Fruit fly (Drosophila melanogaster) whole organism, embryonic: ENCODE data around the gene CG8507.

Experiments used
- Adf1 ChIP-seq: fragments of 200-800 bp; sonication (Bioruptor generic); IDR thresholded peaks from 2 replicates; pipeline ENCODE4 v1.3.6; 2022; ENCODE audit warnings: missing biosample characterization, missing genetic modification characterization
- CG10267 ChIP-seq: fragments of 200-800 bp; sonication (Bioruptor generic); optimal IDR thresholded peaks from 2 replicates; lab custom pipeline; 2018; ENCODE audit warnings: missing biosample characterization, mild to moderate bottlenecking, missing genetic modification characterization, moderate library complexity
- CG11093 ChIP-seq: fragments of 200-800 bp; sonication (Bioruptor generic); IDR thresholded peaks from 3 replicates; pipeline ENCODE4 v1.3.6; 2022; ENCODE audit warnings: missing biosample characterization, missing genetic modification characterization
- CG12104 ChIP-seq: fragments of 200-800 bp; sonication (Bioruptor generic); optimal IDR thresholded peaks from 3 replicates; lab custom pipeline; 2016; ENCODE audit warnings: missing biosample characterization, missing genetic modification characterization
- CG14965 ChIP-seq: fragments of 200-800 bp; sonication (Bioruptor generic); optimal IDR thresholded peaks from 2 replicates; lab custom pipeline; 2016; ENCODE audit warnings: missing biosample characterization, missing genetic modification characterization, borderline replicate concordance
- CG15479 ChIP-seq: fragments of 200-800 bp; sonication (Bioruptor generic); optimal IDR thresholded peaks from 3 replicates; lab custom pipeline; 2019; ENCODE audit warnings: missing biosample characterization, mild to moderate bottlenecking, missing genetic modification characterization, moderate library complexity
- CG1602 ChIP-seq: fragments of 200-800 bp; sonication (Bioruptor generic); optimal IDR thresholded peaks from 3 replicates; lab custom pipeline; 2016; ENCODE audit warnings: missing biosample characterization, missing genetic modification characterization
- CG16813 ChIP-seq: fragments of 200-800 bp; sonication (Bioruptor generic); IDR thresholded peaks from 3 replicates; pipeline ENCODE4 v1.3.6; 2022; ENCODE audit warnings: missing biosample characterization, missing genetic modification characterization; ENCODE audit not compliant: partially characterized antibody
- CG16863 ChIP-seq: fragments of 200-800 bp; sonication (Bioruptor generic); optimal IDR thresholded peaks from 3 replicates; lab custom pipeline; 2016; ENCODE audit warnings: missing biosample characterization, missing genetic modification characterization
- CG17385 ChIP-seq: fragments of 200-800 bp; sonication (Bioruptor generic); optimal IDR thresholded peaks from 3 replicates; lab custom pipeline; 2018; ENCODE audit warnings: missing biosample characterization, mild to moderate bottlenecking, missing genetic modification characterization
- CG3281 ChIP-seq: fragments of 200-800 bp; sonication (Bioruptor generic); optimal IDR thresholded peaks from 3 replicates; lab custom pipeline; 2017; ENCODE audit warnings: missing biosample characterization, mild to moderate bottlenecking, missing genetic modification characterization
- CG34224 ChIP-seq: fragments of 200-800 bp; sonication (Bioruptor generic); IDR thresholded peaks from 3 replicates; pipeline ENCODE4 v1.3.6; 2022; ENCODE audit warnings: missing biosample characterization, missing genetic modification characterization; ENCODE audit not compliant: partially characterized antibody
- CG4328 ChIP-seq: fragments of 200-800 bp; sonication (Bioruptor generic); optimal IDR thresholded peaks from 3 replicates; lab custom pipeline; 2017; ENCODE audit warnings: missing biosample characterization, missing genetic modification reagents, missing genetic modification characterization
- CG6689 ChIP-seq: fragments of 200-800 bp; sonication (Bioruptor generic); IDR thresholded peaks from 2 replicates; pipeline ENCODE4 v1.3.6; 2022; ENCODE audit warnings: missing biosample characterization, missing genetic modification characterization
- CG6791 ChIP-seq: fragments of 200-800 bp; sonication (Bioruptor generic); IDR thresholded peaks from 3 replicates; pipeline ENCODE4 v1.3.6; 2022; ENCODE audit warnings: missing biosample characterization, missing genetic modification characterization; ENCODE audit not compliant: partially characterized antibody
- CG8388 ChIP-seq: fragments of 200-800 bp; sonication (Bioruptor generic); optimal IDR thresholded peaks from 2 replicates; lab custom pipeline; 2019; ENCODE audit warnings: missing biosample characterization, mild to moderate bottlenecking, missing genetic modification characterization, moderate library complexity
- CHES-1-like ChIP-seq: fragments of 200-800 bp; sonication (Bioruptor generic); optimal IDR thresholded peaks from 2 replicates; lab custom pipeline; 2016; ENCODE audit warnings: missing biosample characterization, missing genetic modification characterization
- Dad ChIP-seq: fragments of 200-800 bp; sonication (Bioruptor generic); optimal IDR thresholded peaks from 3 replicates; lab custom pipeline; 2016; ENCODE audit warnings: missing biosample characterization, missing genetic modification characterization
- Dbx ChIP-seq: fragments of 200-800 bp; sonication (Bioruptor generic); IDR thresholded peaks from 3 replicates; pipeline ENCODE4 v1.3.6; 2022; ENCODE audit warnings: missing biosample characterization, missing genetic modification characterization
- Dll ChIP-seq: fragments of 200-800 bp; sonication (Bioruptor generic); IDR thresholded peaks from 4 replicates; pipeline ENCODE4 v1.3.6; 2022; ENCODE audit warnings: missing biosample characterization, missing genetic modification characterization; ENCODE audit not compliant: partially characterized antibody
- ERR ChIP-seq: fragments of 200-800 bp; sonication (Bioruptor generic); optimal IDR thresholded peaks from 2 replicates; lab custom pipeline; 2016; ENCODE audit warnings: missing biosample characterization, missing genetic modification characterization
- Gug ChIP-seq: fragments of 200-800 bp; sonication (Bioruptor generic); IDR thresholded peaks from 4 replicates; pipeline ENCODE4 v1.3.6; 2022; ENCODE audit warnings: missing biosample characterization, missing genetic modification characterization
- Hey ChIP-seq: fragments of 200-800 bp; sonication (Bioruptor generic); optimal IDR thresholded peaks from 3 replicates; lab custom pipeline; 2018; ENCODE audit warnings: missing biosample characterization, mild to moderate bottlenecking, missing genetic modification characterization
- HmgZ ChIP-seq: fragments of 200-800 bp; sonication (Bioruptor generic); optimal IDR thresholded peaks from 2 replicates; lab custom pipeline; 2018; ENCODE audit warnings: missing biosample characterization, mild to moderate bottlenecking, missing genetic modification characterization
- Kr ChIP-seq: fragments of 200-800 bp; sonication (Bioruptor generic); optimal IDR thresholded peaks from 2 replicates; lab custom pipeline; 2017; ENCODE audit warnings: missing biosample characterization, mild to moderate bottlenecking, missing genetic modification characterization
- Mrtf ChIP-seq: fragments of 200-800 bp; sonication (Bioruptor generic); IDR thresholded peaks from 3 replicates; pipeline ENCODE4 v1.3.6; 2022; ENCODE audit warnings: missing biosample characterization, missing genetic modification characterization
- NFAT ChIP-seq: fragments of 200-800 bp; sonication (Bioruptor generic); IDR thresholded peaks from 2 replicates; pipeline ENCODE4 v1.3.6; 2022; ENCODE audit warnings: missing biosample characterization, missing genetic modification characterization
- Nf-YB ChIP-seq: fragments of 200-800 bp; sonication (Bioruptor generic); optimal IDR thresholded peaks from 3 replicates; lab custom pipeline; 2019; ENCODE audit warnings: missing biosample characterization, mild to moderate bottlenecking, missing genetic modification characterization, moderate library complexity
- Side ChIP-seq: fragments of 200-800 bp; sonication (Bioruptor generic); optimal IDR thresholded peaks from 2 replicates; lab custom pipeline; 2016; ENCODE audit warnings: missing biosample characterization, missing genetic modification characterization
- Sin3A ChIP-seq: fragments of >200 bp; optimal IDR thresholded peaks from 2 replicates; lab custom pipeline; 2018
- abd-A ChIP-seq: fragments of 200-800 bp; sonication (Bioruptor generic); optimal IDR thresholded peaks from 3 replicates; lab custom pipeline; 2019; ENCODE audit warnings: missing biosample characterization, mild to moderate bottlenecking, missing genetic modification characterization, moderate library complexity
- ato ChIP-seq: fragments of 200-800 bp; sonication (Bioruptor generic); IDR thresholded peaks from 2 replicates; pipeline ENCODE4 v1.3.6; 2022; ENCODE audit warnings: missing biosample characterization, missing genetic modification characterization; ENCODE audit not compliant: partially characterized antibody
- chinmo ChIP-seq: fragments of 200-800 bp; sonication (Bioruptor generic); IDR thresholded peaks from 4 replicates; pipeline ENCODE4 v1.3.6; 2022; ENCODE audit warnings: missing biosample characterization, missing genetic modification characterization; ENCODE audit not compliant: partially characterized antibody
- crp ChIP-seq, 2 experiments: fragments of 200-800 bp; sonication (Bioruptor generic); optimal IDR thresholded peaks; 2 replicates in 1 of 2; 3 replicates in 1 of 2; lab custom pipeline; 2017; ENCODE audit warnings: missing biosample characterization in 2 of 2, missing genetic modification characterization in 2 of 2, mild to moderate bottlenecking in 1 of 2, moderate library complexity in 1 of 2
- dmrt11E ChIP-seq: fragments of 200-800 bp; sonication (Bioruptor generic); optimal IDR thresholded peaks from 3 replicates; lab custom pipeline; 2018; ENCODE audit warnings: missing biosample characterization, mild to moderate bottlenecking, missing genetic modification characterization, moderate library complexity
- eyg ChIP-seq: fragments of 200-800 bp; sonication (Bioruptor generic); optimal IDR thresholded peaks from 3 replicates; lab custom pipeline; 2016; ENCODE audit warnings: missing biosample characterization, missing genetic modification characterization
- gce ChIP-seq: fragments of 200-800 bp; sonication (Bioruptor generic); IDR thresholded peaks from 3 replicates; pipeline ENCODE4 v1.3.6; 2022; ENCODE audit warnings: missing biosample characterization, missing genetic modification characterization
- grau ChIP-seq: fragments of 200-800 bp; optimal IDR thresholded peaks from 3 replicates; lab custom pipeline; 2019; ENCODE audit warnings: missing biosample characterization, mild to moderate bottlenecking, missing genetic modification characterization, moderate library complexity
- jumu ChIP-seq: fragments of 200-800 bp; sonication (Bioruptor generic); optimal IDR thresholded peaks from 3 replicates; lab custom pipeline; 2016; ENCODE audit warnings: missing biosample characterization, missing genetic modification characterization
- lilli ChIP-seq: fragments of 200-800 bp; sonication (Bioruptor generic); optimal IDR thresholded peaks from 3 replicates; lab custom pipeline; 2016; ENCODE audit warnings: missing biosample characterization, missing genetic modification characterization
- mld ChIP-seq: fragments of 200-800 bp; sonication (Bioruptor generic); IDR thresholded peaks from 3 replicates; pipeline ENCODE4 v1.3.6; 2022; ENCODE audit warnings: missing biosample characterization, missing genetic modification characterization; ENCODE audit not compliant: partially characterized antibody
- nau ChIP-seq: fragments of 200-800 bp; sonication (Bioruptor generic); optimal IDR thresholded peaks from 3 replicates; lab custom pipeline; 2017; ENCODE audit warnings: missing biosample characterization, mild to moderate bottlenecking, missing genetic modification characterization, missing genetic modification reagents
- peb ChIP-seq: fragments of 200-800 bp; sonication (Bioruptor generic); IDR thresholded peaks from 2 replicates; pipeline ENCODE4 v1.3.6; 2022; ENCODE audit warnings: missing biosample characterization, missing genetic modification characterization
- psq ChIP-seq: fragments of 200-800 bp; sonication (Bioruptor generic); optimal IDR thresholded peaks from 2 replicates; lab custom pipeline; 2017; ENCODE audit warnings: missing biosample characterization, missing genetic modification characterization
- pzg ChIP-seq: fragments of 200-800 bp; sonication (Bioruptor generic); optimal IDR thresholded peaks from 3 replicates; lab custom pipeline; 2018; ENCODE audit warnings: missing biosample characterization, mild to moderate bottlenecking, missing genetic modification characterization, moderate library complexity
- sens ChIP-seq: fragments of 200-800 bp; sonication (Bioruptor generic); peaks from one replicate; lab custom pipeline; 2016; ENCODE audit warnings: missing biosample characterization, missing genetic modification characterization
- sim ChIP-seq: fragments of 200-800 bp; sonication (Bioruptor generic); IDR thresholded peaks from 2 replicates; pipeline ENCODE4 v1.3.6; 2022; ENCODE audit warnings: missing biosample characterization, missing genetic modification characterization
- so ChIP-seq: fragments of 200-800 bp; sonication (Bioruptor generic); IDR thresholded peaks from 3 replicates; pipeline ENCODE4 v1.3.6; 2022; ENCODE audit warnings: missing biosample characterization, missing genetic modification characterization
- trh ChIP-seq: fragments of 200-800 bp; sonication (Bioruptor generic); optimal IDR thresholded peaks from 2 replicates; lab custom pipeline; 2016; ENCODE audit warnings: missing biosample characterization, missing genetic modification characterization
- ttk ChIP-seq: fragments of 200-800 bp; sonication (Bioruptor generic); IDR thresholded peaks from 2 replicates; pipeline ENCODE4 v2.1.2; 2022; ENCODE audit warnings: missing biosample characterization, missing genetic modification characterization

The CG8507 gene

DNA sequence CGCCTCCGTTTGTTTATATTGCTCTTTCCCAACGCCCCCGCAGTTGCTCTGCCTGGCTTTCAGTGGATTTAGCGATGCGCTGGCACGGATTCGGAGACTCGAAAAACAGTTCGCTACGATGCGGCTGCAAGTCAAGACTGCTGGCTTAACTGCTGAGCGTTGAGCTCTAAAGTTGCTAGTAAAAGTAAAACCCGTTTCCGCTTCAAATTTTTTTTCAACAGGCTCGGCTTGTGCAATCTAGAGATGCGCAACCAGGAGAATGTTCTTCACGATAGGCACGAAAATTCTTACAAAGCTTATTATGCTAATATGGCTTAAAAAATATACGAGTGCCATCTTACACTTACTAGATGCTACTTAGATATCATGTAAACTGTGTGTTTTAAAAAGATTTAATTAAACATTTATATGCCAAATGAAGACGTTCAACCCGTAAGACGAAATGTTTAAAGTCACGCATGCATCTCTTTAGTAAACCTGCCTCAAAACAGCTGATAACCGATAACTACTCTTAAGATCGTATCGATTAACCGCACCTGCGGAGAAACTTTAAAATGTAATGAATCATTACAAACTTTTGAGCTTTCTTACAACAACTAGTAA, 43.9 kb upstream of the CG8507 start, which contains the start of gene CG12948 (continued):
- peak; percentile 38 to 86 for TF ChIP-seq crp (GFP tag; optimal IDR thresholded peaks at IDR 0.05; lab: Kevin White, UChicago)
- peak; percentile 79; the same call in 1 of the 3 replicates for TF ChIP-seq mld (GFP tag; lab: Robert Waterston, UW)
- TF ChIP-seq CG14965 = no peak
- peak; percentile 56 for TF ChIP-seq CG17385 (GFP tag; lab: Kevin White, UChicago)
- TF ChIP-seq nau (GFP tag; lab: Kevin White, UChicago) = no peak
- TF ChIP-seq CG34224 (GFP tag; lab: Robert Waterston, UW) = peak; percentile 96
- TF ChIP-seq CG10267 (tag; lab: Kevin White, UChicago) = peak; percentile 40
- peak; percentile 10 for TF ChIP-seq jumu (GFP tag; lab: Kevin White, UChicago)
- TF ChIP-seq CG12104 (GFP tag; lab: Kevin White, UChicago) = peak; percentile 4
- TF ChIP-seq Mrtf (GFP tag; lab: Robert Waterston, UW) = no peak
- peak; percentile 12 for TF ChIP-seq CG16863
- peak; percentile 26; the same call in 1 of the 3 replicates for TF ChIP-seq so (GFP tag; lab: Robert Waterston, UW)
- TF ChIP-seq NFAT (GFP tag; lab: Robert Waterston, UW) = peak; percentile 64
- peak; percentile 67 for TF ChIP-seq grau (tag; lab: Kevin White, UChicago)
- peak; percentile 89 for TF ChIP-seq CG16813 (GFP tag; lab: Robert Waterston, UW)
- TF ChIP-seq ato = peak; percentile 63; the same call in 1 of the 2 replicates
- peak; percentile 71 for TF ChIP-seq CG3281
- TF ChIP-seq trh = no peak
- TF ChIP-seq sim (GFP tag; lab: Robert Waterston, UW) = no peak
- 0 out of 3 replicates have a peak, but pooled peaks have one; percentile 27 for TF ChIP-seq CG11093 (GFP tag; lab: Robert Waterston, UW)
- peak; percentile 72 for TF ChIP-seq CG6791 (GFP tag; lab: Robert Waterston, UW)
- peak; percentile 63 for TF ChIP-seq HmgZ (tag; lab: Kevin White, UChicago)
- no peak for TF ChIP-seq Hey (tag; lab: Kevin White, UChicago)
- TF ChIP-seq abd-A (tag; lab: Kevin White, UChicago) = no peak
- peak; percentile 17 for TF ChIP-seq Nf-YB
- TF ChIP-seq sens (GFP tag; lab: Kevin White, UChicago) = peak; percentile 90
- TF ChIP-seq Kr (GFP tag; lab: Kevin White, UChicago) = no peak
- no peak for TF ChIP-seq gce
- TF ChIP-seq CG15479 (GFP tag; lab: Kevin White, UChicago) = peak; percentile 46
- peak; percentile 72 for TF ChIP-seq lilli
- TF ChIP-seq Sin3A = peak; percentile 55
- TF ChIP-seq psq (GFP tag; lab: Kevin White, UChicago) = no peak
- TF ChIP-seq Gug = peak; percentile 6; the same call in 1 of the 4 replicates
- no peak for TF ChIP-seq CG4328 (GFP tag; lab: Kevin White, UChicago)
- peak; percentile 99 for TF ChIP-seq Dll
- peak; percentile 31 for TF ChIP-seq CG8388 (GFP tag; lab: Kevin White, UChicago)
- no peak for TF ChIP-seq CG6689 (GFP tag; lab: Robert Waterston, UW)
- peak; percentile 19 for TF ChIP-seq Side (GFP tag; lab: Kevin White, UChicago)
- peak; percentile 11 for TF ChIP-seq CHES-1-like
- peak; percentile 29 for TF ChIP-seq ERR (GFP tag; lab: Kevin White, UChicago)
- no peak for TF ChIP-seq eyg (GFP tag; lab: Kevin White, UChicago)
- peak; percentile 23 for TF ChIP-seq pzg (GFP tag; lab: Kevin White, UChicago)
- peak; percentile 11; the same call in 1 of the 3 replicates for TF ChIP-seq Dbx (GFP tag; lab: Robert Waterston, UW)
- TF ChIP-seq CG1602 (GFP tag; lab: Kevin White, UChicago) = peak; percentile 32
- TF ChIP-seq dmrt11E (tag; lab: Kevin White, UChicago) = peak; percentile 46
- TF ChIP-seq Dad = peak; percentile 53
- TF ChIP-seq Adf1 (GFP tag; lab: Robert Waterston, UW) = peak; percentile 26; the same call in 1 of the 2 replicates
- peak; percentile 90 for TF ChIP-seq chinmo (GFP tag; lab: Robert Waterston, UW)
- no peak for TF ChIP-seq ttk (GFP tag; lab: Robert Waterston, UW)
- TF ChIP-seq peb (GFP tag; lab: Robert Waterston, UW) = no peak
